Worm (Caenorhabditis elegans): Measurements from ENCODE around the gene col-105.

col-105 gene

ce11 chrIV:1359125-1359524, at the start of gene col-105:
Gene col-105 (minus strand): TSS chrIV:1359225.
- no peak for TF ChIP-seq unc-62 (GFP tag; optimal IDR thresholded peaks at IDR 0.05)

DNA sequence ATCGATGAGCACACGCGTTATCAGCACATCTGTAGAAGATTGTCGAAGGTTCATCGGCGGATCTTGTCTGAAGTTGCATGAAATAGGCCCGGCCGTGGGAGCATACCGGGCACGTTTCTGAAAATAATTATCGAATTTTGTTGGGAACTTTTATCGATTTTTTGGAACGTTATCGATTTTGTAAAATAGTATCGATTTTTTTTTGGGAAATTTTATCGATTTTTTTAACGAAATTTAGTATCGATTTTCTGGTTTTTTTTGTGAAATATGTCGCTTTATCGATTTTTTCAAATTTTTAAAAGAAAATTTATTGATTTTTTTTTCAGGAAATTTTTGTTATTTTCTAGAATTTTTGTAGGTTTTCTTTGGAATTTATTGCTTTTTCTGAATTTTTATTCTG, 49.7 kb upstream of the col-105 start:
- no peak for TF ChIP-seq unc-62 (GFP tag; optimal IDR thresholded peaks at IDR 0.05)

DNA sequence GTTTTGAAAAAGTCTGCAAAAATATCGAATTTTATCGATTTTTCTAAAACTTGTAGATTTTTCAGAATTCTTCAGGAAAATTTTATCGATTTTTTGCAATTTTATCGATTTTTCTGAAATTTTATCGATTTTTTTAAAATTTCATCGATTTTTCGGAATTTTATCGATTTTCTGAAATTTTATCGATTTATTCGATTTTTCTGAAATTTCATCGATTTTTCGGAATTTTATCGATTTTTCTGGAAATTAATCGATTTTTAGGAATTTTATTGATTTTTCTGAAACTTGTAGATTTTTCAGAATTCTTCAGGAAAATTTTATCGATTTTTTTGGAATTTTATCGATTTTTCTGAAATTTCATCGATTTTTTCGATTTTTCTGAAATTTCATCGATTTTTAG, 49.1 kb upstream of the col-105 start:
- no peak for TF ChIP-seq unc-62 (GFP tag; optimal IDR thresholded peaks at IDR 0.05)

DNA sequence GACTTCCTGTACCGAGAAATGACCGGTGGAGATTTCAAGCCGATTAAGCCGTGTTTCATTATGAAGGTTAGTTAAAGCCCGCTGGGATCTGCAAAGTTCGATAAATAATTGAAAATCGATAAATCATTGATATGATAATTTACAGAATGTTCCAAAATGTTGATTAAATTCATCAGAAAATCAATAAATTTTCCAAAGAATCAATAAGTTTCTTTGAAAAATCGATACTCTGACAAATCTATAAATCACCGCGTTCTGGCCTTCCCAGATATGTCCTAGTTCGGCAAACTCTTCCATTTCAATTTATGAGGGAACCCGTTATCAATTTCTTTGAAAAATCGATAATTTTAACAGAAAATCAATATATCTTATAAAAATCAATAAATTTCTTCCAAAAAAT, 48.5 kb upstream of the col-105 start:
- TF ChIP-seq unc-62 (GFP tag; optimal IDR thresholded peaks at IDR 0.05) = no peak

DNA sequence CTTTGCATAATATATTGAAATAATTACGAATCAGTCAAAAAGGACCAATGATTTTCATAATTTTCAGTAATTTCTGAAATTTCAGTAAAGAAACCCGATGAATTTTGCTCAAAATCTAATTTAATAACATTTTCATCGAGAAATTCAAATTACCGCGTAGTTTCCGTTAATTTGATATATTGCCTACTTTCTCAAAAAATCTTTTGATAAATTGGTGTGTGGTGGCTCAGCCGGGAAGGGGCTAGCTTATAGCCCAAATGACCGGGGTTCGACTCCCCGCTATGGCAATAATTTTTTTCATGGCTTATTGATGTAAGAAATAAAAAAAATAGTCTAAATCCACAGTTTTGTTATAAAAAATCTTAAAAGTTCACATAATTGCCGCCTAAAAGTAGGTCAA, 48.0 kb upstream of the col-105 start:
- no peak for TF ChIP-seq unc-62 (GFP tag; optimal IDR thresholded peaks at IDR 0.05)

ce11 chrIV:1406267-1406666, 47.2 kb upstream of the col-105 start, which contains the start of gene spp-31:
Gene spp-31 (plus strand): TSS chrIV:1406567.
- no peak for TF ChIP-seq unc-62 (GFP tag; optimal IDR thresholded peaks at IDR 0.05)

DNA sequence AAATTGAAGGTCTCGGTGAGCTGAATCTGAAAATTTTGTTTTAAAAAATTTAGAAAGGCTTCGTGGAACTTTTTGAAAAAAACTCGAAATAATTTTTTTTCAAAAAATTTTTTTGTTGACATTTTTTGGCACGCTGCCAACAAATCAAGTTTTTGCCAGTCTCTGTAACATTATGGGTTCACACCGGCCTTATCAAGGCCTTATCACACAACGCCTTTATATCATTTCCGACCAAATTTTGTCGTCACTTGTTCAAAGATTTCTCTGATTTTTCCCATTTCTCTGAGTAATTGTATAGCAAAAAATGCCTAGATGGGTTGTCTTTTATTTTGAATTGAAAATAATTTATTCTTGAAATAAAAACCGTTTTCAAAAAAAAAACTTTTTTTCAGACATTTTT, 46.8 kb upstream of the col-105 start:
- TF ChIP-seq unc-62 (GFP tag; optimal IDR thresholded peaks at IDR 0.05) = no peak

DNA sequence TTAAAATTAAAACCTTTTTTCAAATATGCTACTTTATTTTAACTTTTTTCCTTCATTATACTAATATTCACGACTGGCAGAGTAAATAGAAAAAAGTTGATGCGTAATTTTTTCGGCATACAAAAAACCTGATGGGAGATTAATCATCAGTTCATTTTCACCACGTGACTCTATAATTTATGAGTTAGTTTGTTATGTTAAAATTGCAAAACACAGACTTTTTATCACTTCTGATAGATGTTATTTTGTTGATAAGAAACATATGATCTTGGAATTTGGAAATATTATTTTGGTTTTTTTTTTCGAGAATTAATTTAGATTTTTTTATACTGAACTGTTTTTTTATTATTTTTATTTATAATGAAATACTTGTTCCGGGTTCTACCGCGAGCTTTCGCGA, 44.9 kb upstream of the col-105 start:
- TF ChIP-seq unc-62 (GFP tag; optimal IDR thresholded peaks at IDR 0.05) = no peak

DNA sequence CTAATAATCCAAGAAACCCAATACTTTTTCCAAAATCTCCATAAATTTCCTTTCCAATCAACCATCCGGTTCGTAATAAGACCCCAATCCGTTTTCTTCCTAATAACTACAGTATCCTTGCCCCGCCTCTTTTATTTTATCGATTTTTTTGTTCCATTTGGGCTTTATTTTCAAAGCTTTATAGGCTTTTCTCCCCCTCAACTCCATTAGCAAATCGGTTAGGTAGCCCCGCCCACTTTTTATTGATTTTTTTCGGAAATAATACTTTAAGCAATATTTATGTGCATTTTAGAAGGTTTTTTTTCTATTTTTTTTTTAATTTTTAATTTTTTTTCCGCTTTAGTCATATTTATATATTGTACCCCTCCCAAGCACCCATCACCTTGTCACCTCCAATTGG, 41.0 kb upstream of the col-105 start:
- TF ChIP-seq unc-62 (GFP tag; optimal IDR thresholded peaks at IDR 0.05) = no peak

DNA sequence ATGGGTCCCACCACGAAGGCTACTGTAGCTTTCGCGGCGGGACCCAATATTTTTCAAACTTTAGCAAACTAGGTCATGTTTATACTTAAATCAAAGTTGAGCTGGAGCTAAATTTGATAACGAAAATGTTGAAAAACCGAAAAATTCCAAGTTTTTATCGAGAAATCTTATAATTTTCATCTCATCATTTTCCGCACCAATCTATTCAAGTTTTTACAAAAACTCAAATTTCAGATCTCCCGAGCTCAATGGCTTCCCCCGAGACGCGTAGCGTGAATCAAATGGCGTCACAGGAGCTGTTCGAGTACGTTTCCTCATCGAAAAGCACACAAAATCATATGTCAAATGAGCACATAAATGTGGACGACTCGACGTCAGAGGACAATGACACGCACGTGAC, 38.9 kb upstream of the col-105 start:
- TF ChIP-seq unc-62 (GFP tag; optimal IDR thresholded peaks at IDR 0.05) = no peak

DNA sequence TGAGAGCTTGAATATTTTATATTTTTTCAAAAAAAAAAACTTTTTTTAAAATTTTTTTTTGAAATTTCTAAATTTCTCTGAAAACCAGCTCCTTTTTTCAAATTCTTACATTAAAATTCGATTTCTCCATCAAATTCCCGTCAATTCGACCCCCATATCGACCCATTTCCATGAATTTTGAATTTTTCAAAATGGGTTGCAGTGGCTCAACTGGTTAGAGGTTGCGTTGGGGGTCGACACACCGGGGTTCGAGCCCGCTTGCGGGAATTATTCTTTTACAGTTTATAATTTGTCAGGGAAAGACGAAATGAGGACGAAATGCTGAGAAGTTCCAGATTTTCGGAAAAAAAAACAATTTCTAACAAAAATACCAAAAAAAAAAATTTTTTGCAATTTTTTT, 35.1 kb upstream of the col-105 start:
- no peak for TF ChIP-seq unc-62 (GFP tag; optimal IDR thresholded peaks at IDR 0.05)

- no peak for TF ChIP-seq unc-62 (GFP tag; optimal IDR thresholded peaks at IDR 0.05)
These were observed 32.4 kb upstream of the col-105 start for ce11 chrIV:1391446-1391845.

ce11 chrIV:1390102-1390501, 31.1 kb upstream of the col-105 start:
- no peak for TF ChIP-seq unc-62 (GFP tag; optimal IDR thresholded peaks at IDR 0.05)

- TF ChIP-seq unc-62 (GFP tag; optimal IDR thresholded peaks at IDR 0.05) = no peak
These were observed 30.6 kb upstream of the col-105 start for ce11 chrIV:1389599-1389998.

DNA sequence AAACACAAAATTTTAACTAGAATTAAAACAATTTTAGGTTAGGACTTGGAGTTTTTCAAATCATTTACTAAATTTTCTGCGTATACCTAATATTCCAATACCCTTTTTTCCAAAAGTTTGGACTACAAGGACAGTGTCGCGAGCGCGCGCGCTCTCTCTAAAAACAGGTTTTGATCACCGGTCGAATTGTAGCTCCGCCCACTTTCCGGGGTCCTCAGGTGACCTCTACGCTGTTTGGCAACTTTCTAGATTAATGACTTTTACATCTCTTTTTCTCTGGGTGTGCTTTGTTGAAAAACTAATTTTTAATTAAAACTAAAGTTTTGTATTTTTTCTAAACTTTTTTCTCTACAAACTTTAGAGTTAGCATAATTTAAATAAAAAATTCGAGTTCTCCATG, 30.0 kb upstream of the col-105 start:
- no peak for TF ChIP-seq unc-62 (GFP tag; optimal IDR thresholded peaks at IDR 0.05)

- no peak for TF ChIP-seq unc-62 (GFP tag; optimal IDR thresholded peaks at IDR 0.05)
These were observed 29.1 kb upstream of the col-105 start for ce11 chrIV:1388079-1388478.

DNA sequence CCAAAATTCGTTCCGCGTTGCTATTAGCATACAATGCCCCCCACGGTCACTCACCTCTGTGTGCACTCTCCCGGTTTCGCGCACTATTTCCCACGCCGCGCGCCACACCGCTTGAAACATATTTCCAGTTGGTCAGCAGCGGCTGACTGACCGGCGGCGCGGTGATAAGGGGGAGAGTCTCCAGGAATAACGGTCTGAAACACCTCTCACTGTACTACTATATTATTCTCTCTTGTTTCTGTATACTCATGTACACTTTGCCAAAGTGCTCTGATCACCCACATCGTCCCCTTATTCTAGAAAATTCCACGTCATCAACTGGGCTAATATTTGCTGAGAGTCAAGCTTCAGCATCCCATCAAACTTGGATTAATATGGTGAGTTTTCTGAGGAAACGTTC, 26.9 kb upstream of the col-105 start, which contains the start of gene nhr-41:
nhr-41 (plus strand) TSS at position 301 of the 400 bp plus-strand sequence.
- no peak for TF ChIP-seq unc-62 (GFP tag; optimal IDR thresholded peaks at IDR 0.05)

DNA sequence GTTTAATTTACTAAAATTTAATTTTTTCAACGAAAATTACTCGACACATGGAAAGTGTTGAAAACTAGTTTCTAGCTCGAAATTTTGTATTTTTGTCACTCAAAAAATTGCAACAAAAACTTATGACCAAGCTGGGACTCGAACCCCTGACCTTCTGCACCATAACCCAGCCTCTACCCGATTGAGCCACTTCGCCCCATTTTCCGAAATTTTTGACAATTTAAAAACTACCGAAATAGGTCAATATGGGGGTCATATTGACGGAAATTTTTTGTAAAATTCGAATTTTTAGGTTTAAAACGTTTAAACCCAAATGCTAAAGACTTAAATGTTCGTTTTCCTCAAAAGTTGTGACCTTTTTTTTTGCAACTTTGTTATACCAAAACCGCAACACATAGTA, 26.5 kb upstream of the col-105 start:
- no peak for TF ChIP-seq unc-62 (GFP tag; optimal IDR thresholded peaks at IDR 0.05)

Data from whole organism, dauer.